Worm (Caenorhabditis elegans): Measurements from ENCODE around the gene ZC416.2.

- no peak for TF ChIP-seq nhr-25 (tag; optimal IDR thresholded peaks at IDR 0.05; ENCODE audit: borderline replicate concordance, insufficient read depth)
- TF ChIP-seq ztf-11 (tag; optimal IDR thresholded peaks at IDR 0.05), result no peak
- TF ChIP-seq unc-62 (GFP tag; optimal IDR thresholded peaks at IDR 0.05 in 1 of 2), result no peak
- TF ChIP-seq unc-62 (tag; optimal IDR thresholded peaks at IDR 0.05), result no peak
- no peak for TF ChIP-seq hmg-1.1 (GFP tag; IDR thresholded peaks at IDR 0.05)
- TF ChIP-seq attf-4 (tag; optimal IDR thresholded peaks at IDR 0.05), result no peak
- TF ChIP-seq lin-1 (GFP tag; IDR thresholded peaks at IDR 0.05), result no peak
Observed at ce11 chrIV:3613022-3613605, 20.3 kb upstream of the ZC416.2 start, which contains the start of gene ltah-1.2.

Measured in whole organism, L4 larva.